Fruit fly (Drosophila melanogaster) whole organism, embryonic: ENCODE measurements around the gene dre4.

ENCODE experiments used
- CG12219 ChIP-seq: fragments of 200-800 bp; sonication (Bioruptor generic); optimal IDR thresholded peaks from 3 replicates; lab custom pipeline; 2018; ENCODE audit warnings: missing biosample characterization, mild to moderate bottlenecking, missing genetic modification characterization
- CG12299 ChIP-seq: fragments of 200-800 bp; sonication (Bioruptor generic); optimal IDR thresholded peaks from 2 replicates; lab custom pipeline; 2018; ENCODE audit warnings: missing biosample characterization, mild to moderate bottlenecking, missing genetic modification characterization
- CG13624 ChIP-seq: fragments of 200-800 bp; sonication (Bioruptor generic); optimal IDR thresholded peaks from 2 replicates; lab custom pipeline; 2016; ENCODE audit warnings: missing biosample characterization, missing genetic modification characterization
- CG14014 ChIP-seq: fragments of 200-800 bp; sonication (Bioruptor generic); IDR thresholded peaks from 2 replicates; pipeline ENCODE4 v1.3.6; 2022; ENCODE audit warnings: missing biosample characterization, missing genetic modification characterization
- CG15479 ChIP-seq: fragments of 200-800 bp; sonication (Bioruptor generic); optimal IDR thresholded peaks from 3 replicates; lab custom pipeline; 2019; ENCODE audit warnings: missing biosample characterization, mild to moderate bottlenecking, missing genetic modification characterization, moderate library complexity
- CG16813 ChIP-seq: fragments of 200-800 bp; sonication (Bioruptor generic); IDR thresholded peaks from 3 replicates; pipeline ENCODE4 v1.3.6; 2022; ENCODE audit warnings: missing biosample characterization, missing genetic modification characterization; ENCODE audit not compliant: partially characterized antibody
- CG18011 ChIP-seq: fragments of 200-800 bp; sonication (Bioruptor generic); optimal IDR thresholded peaks from 2 replicates; lab custom pipeline; 2017; ENCODE audit warnings: missing biosample characterization, missing genetic modification characterization, mild to moderate bottlenecking, moderate library complexity, missing genotype
- CG18476 ChIP-seq: fragments of 200-800 bp; sonication (Bioruptor generic); optimal IDR thresholded peaks from 2 replicates; lab custom pipeline; 2016; ENCODE audit warnings: missing biosample characterization, mild to moderate bottlenecking, missing genetic modification characterization
- CG31224 ChIP-seq: fragments of 200-800 bp; sonication (Bioruptor generic); IDR thresholded peaks from 2 replicates; pipeline ENCODE4 v1.3.6; 2022; ENCODE audit warnings: missing biosample characterization, missing genetic modification characterization
- CG31441 ChIP-seq: fragments of 200-800 bp; sonication (Bioruptor generic); IDR thresholded peaks from 2 replicates; pipeline ENCODE4 v1.3.6; 2022; ENCODE audit warnings: missing biosample characterization, missing genetic modification characterization
- CG3847 ChIP-seq: fragments of 200-800 bp; sonication (Bioruptor generic); IDR thresholded peaks from 2 replicates; pipeline ENCODE4 v1.3.6; 2022; ENCODE audit warnings: missing biosample characterization, missing genetic modification characterization
- CG5245 ChIP-seq: fragments of 200-800 bp; sonication (Bioruptor generic); optimal IDR thresholded peaks from 3 replicates; lab custom pipeline; 2016; ENCODE audit warnings: missing biosample characterization, missing genetic modification characterization
- CG6272 ChIP-seq: fragments of 200-800 bp; sonication (Bioruptor generic); IDR thresholded peaks from 2 replicates; pipeline ENCODE4 v1.3.6; 2022; ENCODE audit warnings: missing biosample characterization, missing genetic modification characterization
- CG7839 ChIP-seq: fragments of 200-800 bp; sonication (Bioruptor generic); optimal IDR thresholded peaks from 3 replicates; lab custom pipeline; 2018; ENCODE audit warnings: missing biosample characterization, mild to moderate bottlenecking, missing genetic modification characterization, moderate library complexity
- Dfd ChIP-seq, 2 experiments: fragments of >200 bp; optimal IDR thresholded peaks; 2 replicates each; lab custom pipeline; 2017; ENCODE audit warnings: missing biosample characterization in 2 of 2, missing genetic modification characterization in 2 of 2
- Doc3 ChIP-seq: fragments of 200-800 bp; sonication (Bioruptor generic); IDR thresholded peaks from 3 replicates; pipeline ENCODE4 v1.3.6; 2022; ENCODE audit warnings: missing biosample characterization, missing genetic modification characterization; ENCODE audit not compliant: partially characterized antibody
- Dp ChIP-seq: fragments of 200-800 bp; sonication (Bioruptor generic); optimal IDR thresholded peaks from 2 replicates; lab custom pipeline; 2018; ENCODE audit warnings: missing biosample characterization, mild to moderate bottlenecking, missing genetic modification characterization, moderate library complexity
- E2f1 ChIP-seq: fragments of 200-800 bp; sonication (Bioruptor generic); IDR thresholded peaks from 2 replicates; pipeline ENCODE4 v1.3.6; 2022; ENCODE audit warnings: missing biosample characterization, missing genetic modification characterization
- Eip74EF ChIP-seq, 2 experiments: fragments of 200-800 bp in 1 of 2; fragments of >200 bp in 1 of 2; sonication (Bioruptor generic) in 1 of 2; optimal IDR thresholded peaks; 2 replicates each; lab custom pipeline; 2017 to 2019; ENCODE audit warnings: missing biosample characterization in 2 of 2, missing genetic modification characterization in 2 of 2, mild to moderate bottlenecking in 1 of 2, moderate library complexity in 1 of 2
- HLH54F ChIP-seq: fragments of 200-800 bp; sonication (Bioruptor generic); optimal IDR thresholded peaks from 3 replicates; lab custom pipeline; 2016; ENCODE audit warnings: missing biosample characterization, missing genetic modification characterization
- HLHmδ ChIP-seq: fragments of 200-800 bp; sonication (Bioruptor generic); optimal IDR thresholded peaks from 2 replicates; lab custom pipeline; 2018; ENCODE audit warnings: missing biosample characterization, mild to moderate bottlenecking, missing genetic modification characterization, moderate library complexity
- Hand ChIP-seq: fragments of 200-800 bp; sonication (Bioruptor generic); optimal IDR thresholded peaks from 2 replicates; lab custom pipeline; 2017; ENCODE audit warnings: mild to moderate bottlenecking, missing biosample characterization, missing genetic modification reagents, missing genetic modification characterization
- Hmr ChIP-seq: fragments of 200-800 bp; sonication (Bioruptor generic); optimal IDR thresholded peaks from 3 replicates; lab custom pipeline; 2017; ENCODE audit warnings: mild to moderate bottlenecking, missing biosample characterization, missing genetic modification reagents, missing genetic modification characterization
- Lpt ChIP-seq: fragments of >200 bp; optimal IDR thresholded peaks from 2 replicates; lab custom pipeline; 2018; ENCODE audit warnings: missing biosample characterization, missing genetic modification characterization
- Med ChIP-seq: fragments of 200-800 bp; sonication (Bioruptor generic); peaks from one replicate; lab custom pipeline; 2016; ENCODE audit warnings: missing biosample characterization, missing genetic modification characterization, mild to moderate bottlenecking, inconsistent platforms, moderate library complexity
- Rx ChIP-seq: fragments of 200-800 bp; sonication (Bioruptor generic); IDR thresholded peaks from 2 replicates; pipeline ENCODE4 v1.3.6; 2022; ENCODE audit warnings: missing biosample characterization, missing genetic modification characterization
- TFAM ChIP-seq: fragments of 200-800 bp; sonication (Bioruptor generic); optimal IDR thresholded peaks from 2 replicates; lab custom pipeline; 2017; ENCODE audit warnings: missing biosample characterization, missing genetic modification characterization, inconsistent platforms
- amos ChIP-seq: fragments of 200-800 bp; sonication (Bioruptor generic); IDR thresholded peaks from 2 replicates; pipeline ENCODE4 v1.3.6; 2022; ENCODE audit warnings: missing biosample characterization, missing genetic modification characterization; ENCODE audit not compliant: partially characterized antibody
- aop ChIP-seq: fragments of 200-800 bp; sonication (Bioruptor generic); IDR thresholded peaks from 2 replicates; pipeline ENCODE4 v1.3.6; 2022; ENCODE audit warnings: missing biosample characterization, missing genetic modification characterization
- corto ChIP-seq: fragments of 200-800 bp; sonication (Bioruptor generic); optimal IDR thresholded peaks from 2 replicates; lab custom pipeline; 2016; ENCODE audit warnings: missing biosample characterization, mild to moderate bottlenecking, missing genetic modification characterization, moderate library complexity
- dati ChIP-seq: fragments of 200-800 bp; sonication (Bioruptor generic); IDR thresholded peaks from 2 replicates; pipeline ENCODE4 v1.3.6; 2022; ENCODE audit warnings: missing biosample characterization, missing genetic modification characterization
- en ChIP-seq: fragments of 200-800 bp; sonication (Bioruptor generic); optimal IDR thresholded peaks from 2 replicates; lab custom pipeline; 2016; ENCODE audit warnings: missing biosample characterization, missing genetic modification characterization
- exex ChIP-seq: fragments of 200-800 bp; sonication (Bioruptor generic); optimal IDR thresholded peaks from 4 replicates; lab custom pipeline; 2018; ENCODE audit warnings: missing biosample characterization, mild to moderate bottlenecking, missing genetic modification characterization, moderate library complexity
- hbn ChIP-seq: fragments of 200-800 bp; sonication (Bioruptor generic); IDR thresholded peaks from 2 replicates; pipeline ENCODE4 v1.3.6; 2022; ENCODE audit warnings: missing biosample characterization, missing genetic modification characterization; ENCODE audit not compliant: partially characterized antibody
- her ChIP-seq: fragments of 200-800 bp; sonication (Bioruptor generic); optimal IDR thresholded peaks from 2 replicates; lab custom pipeline; 2016; ENCODE audit warnings: missing biosample characterization, missing genetic modification characterization
- kay ChIP-seq: fragments of 200-800 bp; sonication (Bioruptor generic); optimal IDR thresholded peaks from 2 replicates; lab custom pipeline; 2016; ENCODE audit warnings: missing biosample characterization, missing genetic modification characterization
- lab ChIP-seq: fragments of 200-800 bp; sonication (Bioruptor generic); optimal IDR thresholded peaks from 3 replicates; lab custom pipeline; 2017; ENCODE audit warnings: missing biosample characterization, missing genetic modification characterization, mild to moderate bottlenecking, moderate library complexity, missing genetic modification reagents
- lilli ChIP-seq: fragments of 200-800 bp; sonication (Bioruptor generic); optimal IDR thresholded peaks from 3 replicates; lab custom pipeline; 2016; ENCODE audit warnings: missing biosample characterization, missing genetic modification characterization
- mld ChIP-seq: fragments of 200-800 bp; sonication (Bioruptor generic); IDR thresholded peaks from 3 replicates; pipeline ENCODE4 v1.3.6; 2022; ENCODE audit warnings: missing biosample characterization, missing genetic modification characterization; ENCODE audit not compliant: partially characterized antibody
- oc ChIP-seq: fragments of 200-800 bp; sonication (Bioruptor generic); optimal IDR thresholded peaks from 2 replicates; lab custom pipeline; 2018; ENCODE audit warnings: missing biosample characterization, mild to moderate bottlenecking, missing genetic modification characterization, moderate library complexity
- pb ChIP-seq: fragments of 200-800 bp; sonication (Bioruptor generic); optimal IDR thresholded peaks from 3 replicates; lab custom pipeline; 2016; ENCODE audit warnings: missing biosample characterization, missing genetic modification characterization
- pho ChIP-seq: fragments of 200-800 bp; sonication (Bioruptor generic); optimal IDR thresholded peaks from 2 replicates; lab custom pipeline; 2016; ENCODE audit warnings: missing biosample characterization, missing genetic modification characterization
- schlank ChIP-seq: fragments of 200-800 bp; sonication (Bioruptor generic); optimal IDR thresholded peaks from 2 replicates; lab custom pipeline; 2018; ENCODE audit warnings: missing biosample characterization, mild to moderate bottlenecking, missing genetic modification characterization
- sens ChIP-seq: fragments of 200-800 bp; sonication (Bioruptor generic); peaks from one replicate; lab custom pipeline; 2016; ENCODE audit warnings: missing biosample characterization, missing genetic modification characterization
- slp2 ChIP-seq: fragments of 200-800 bp; sonication (Bioruptor generic); optimal IDR thresholded peaks from 2 replicates; lab custom pipeline; 2016; ENCODE audit warnings: missing biosample characterization, missing genetic modification characterization
- ssp ChIP-seq: fragments of 200-800 bp; sonication (Bioruptor generic); IDR thresholded peaks from 2 replicates; pipeline ENCODE4 v1.3.6; 2022; ENCODE audit warnings: missing biosample characterization, missing genetic modification characterization
- tap ChIP-seq: fragments of 200-800 bp; optimal IDR thresholded peaks from 3 replicates; lab custom pipeline; 2019; ENCODE audit warnings: missing biosample characterization, mild to moderate bottlenecking, missing genetic modification characterization, moderate library complexity
- tgo ChIP-seq: fragments of 200-800 bp; sonication (Bioruptor generic); IDR thresholded peaks from 3 replicates; pipeline ENCODE4 v1.3.6; 2022; ENCODE audit warnings: missing biosample characterization, missing genetic modification characterization
- toy ChIP-seq: fragments of 200-800 bp; sonication (Bioruptor generic); IDR thresholded peaks from 2 replicates; pipeline ENCODE4 v1.3.6; 2022; ENCODE audit warnings: missing biosample characterization, missing genetic modification characterization
- trem ChIP-seq: fragments of 200-800 bp; optimal IDR thresholded peaks from 3 replicates; lab custom pipeline; 2019; ENCODE audit warnings: missing biosample characterization, mild to moderate bottlenecking, missing genetic modification characterization, moderate library complexity
- trh ChIP-seq: fragments of 200-800 bp; sonication (Bioruptor generic); optimal IDR thresholded peaks from 2 replicates; lab custom pipeline; 2016; ENCODE audit warnings: missing biosample characterization, missing genetic modification characterization
- zf30C ChIP-seq: fragments of 200-800 bp; sonication (Bioruptor generic); optimal IDR thresholded peaks from 3 replicates; lab custom pipeline; 2018; ENCODE audit warnings: missing biosample characterization, mild to moderate bottlenecking, missing genetic modification characterization

Gene dre4

dm6 chr3L:1884652-1885051 lies 8.5 kb upstream of the dre4 start, which contains the start of gene Aprt (continued):
- TF ChIP-seq trem (tag; lab: Kevin White, UChicago): peak; percentile 54
- TF ChIP-seq Hmr (GFP tag; lab: Kevin White, UChicago): no peak
- TF ChIP-seq hbn (GFP tag; lab: Robert Waterston, UW): peak; percentile 88
- TF ChIP-seq CG14014 (GFP tag; lab: Robert Waterston, UW): no peak
- no peak for TF ChIP-seq Hand (GFP tag; lab: Kevin White, UChicago)
- TF ChIP-seq Doc3 (GFP tag; lab: Robert Waterston, UW): peak; percentile 73
- TF ChIP-seq CG5245 (GFP tag; lab: Kevin White, UChicago): no peak
- TF ChIP-seq CG15479 (GFP tag; lab: Kevin White, UChicago): no peak
- no peak for TF ChIP-seq pb (GFP tag; lab: Kevin White, UChicago)
- no peak for TF ChIP-seq CG3847
- no peak for TF ChIP-seq schlank (tag; lab: Kevin White, UChicago)
- TF ChIP-seq CG12219: no peak
- TF ChIP-seq slp2 (GFP tag; lab: Kevin White, UChicago): no peak
- TF ChIP-seq Lpt (GFP tag; lab: Kevin White, UChicago): no peak
- peak; percentile 66 for TF ChIP-seq CG16813 (GFP tag; lab: Robert Waterston, UW)
- TF ChIP-seq Eip74EF (GFP tag; optimal IDR thresholded peaks at IDR 0.05; lab: Kevin White, UChicago): peak in 1 of 2 experiments; percentile 10
- no peak; the same call in 2 of the 3 replicates for TF ChIP-seq mld (GFP tag; lab: Robert Waterston, UW)
- TF ChIP-seq CG31224 (GFP tag; lab: Robert Waterston, UW): no peak
- TF ChIP-seq trh (GFP tag; lab: Kevin White, UChicago): no peak
- no peak for TF ChIP-seq kay (GFP tag; lab: Kevin White, UChicago)
- TF ChIP-seq tap (tag; lab: Kevin White, UChicago): no peak
- peak; percentile 59 for TF ChIP-seq HLHmδ (GFP tag; lab: Kevin White, UChicago)
- no peak for TF ChIP-seq lab
- TF ChIP-seq her (GFP tag; lab: Kevin White, UChicago): no peak
- peak; percentile 29 for TF ChIP-seq CG18011 (GFP tag; lab: Kevin White, UChicago)
- TF ChIP-seq amos (GFP tag; lab: Robert Waterston, UW): peak; percentile 81
- no peak for TF ChIP-seq CG12299 (tag; lab: Kevin White, UChicago)
- TF ChIP-seq oc (tag; lab: Kevin White, UChicago): no peak
- no peak for TF ChIP-seq zf30C (GFP tag; lab: Kevin White, UChicago)
- TF ChIP-seq corto (GFP tag; lab: Kevin White, UChicago): no peak
- no peak for TF ChIP-seq CG6272 (GFP tag; lab: Robert Waterston, UW)
- TF ChIP-seq lilli (GFP tag; lab: Kevin White, UChicago): no peak
- TF ChIP-seq CG13624 (GFP tag; lab: Kevin White, UChicago): no peak
- peak; percentile 34; the same call in 1 of the 2 replicates for TF ChIP-seq CG31441
- no peak for TF ChIP-seq Rx (GFP tag; lab: Robert Waterston, UW)
- TF ChIP-seq toy (GFP tag; lab: Robert Waterston, UW): no peak
- TF ChIP-seq ssp (GFP tag; lab: Robert Waterston, UW): no peak
- peak; percentile 60 for TF ChIP-seq exex
- TF ChIP-seq E2f1 (GFP tag; lab: Robert Waterston, UW): no peak
- no peak for TF ChIP-seq HLH54F (GFP tag; lab: Kevin White, UChicago)
- TF ChIP-seq dati (GFP tag; lab: Robert Waterston, UW): no peak
- no peak for TF ChIP-seq en (GFP tag; lab: Kevin White, UChicago)
- TF ChIP-seq CG7839: no peak
- peak; percentile 96 for TF ChIP-seq Dp (GFP tag; lab: Kevin White, UChicago)
- peak; percentile 25 for TF ChIP-seq Med (GFP tag; lab: Kevin White, UChicago)
- no peak for TF ChIP-seq pho (GFP tag; lab: Kevin White, UChicago)
- peak; percentile 3 for TF ChIP-seq CG18476
- TF ChIP-seq Dfd (GFP tag; optimal IDR thresholded peaks at IDR 0.05; lab: Kevin White, UChicago): no peak
- TF ChIP-seq TFAM: no peak
- TF ChIP-seq tgo: no peak
- TF ChIP-seq aop (GFP tag; lab: Robert Waterston, UW): no peak
- peak; percentile 72 for TF ChIP-seq sens (GFP tag; lab: Kevin White, UChicago)
